Worm (Caenorhabditis elegans): ENCODE results near the gene ints-13.

ce11 chrIV:244278-244677 lies 7.0 kb upstream of the ints-13 start:
- TF ChIP-seq dmd-9 (GFP tag; IDR thresholded peaks at IDR 0.05) (no peak), ces-1 (GFP tag; optimal IDR thresholded peaks at IDR 0.05) (no peak), madf-9 (GFP tag; conservative IDR thresholded peaks at IDR 0.05) (no peak), daf-8 (GFP tag; IDR thresholded peaks at IDR 0.05) (no peak), nhr-42 (GFP tag; IDR thresholded peaks at IDR 0.05) (no peak), lin-13 (GFP tag; optimal IDR thresholded peaks at IDR 0.05) (no peak), zag-1 (tag; optimal IDR thresholded peaks at IDR 0.05) (no peak), unc-62 (GFP tag; optimal IDR thresholded peaks at IDR 0.05 in 1 of 2) (no peak), unc-62 (tag; optimal IDR thresholded peaks at IDR 0.05) (no peak), lin-15B (tag; optimal IDR thresholded peaks at IDR 0.05) (no peak), pqm-1 (tag; optimal IDR thresholded peaks at IDR 0.05) (no peak), dpl-1 (GFP tag; optimal IDR thresholded peaks at IDR 0.05) (no peak), ceh-32 (tag; optimal IDR thresholded peaks at IDR 0.05; ENCODE audit: poor library complexity) (no peak), daf-19 (GFP tag; conservative IDR thresholded peaks at IDR 0.05) (no peak)
